Fruit fly (Drosophila melanogaster) whole organism, prepupa: Measurements from ENCODE around the gene Eig71Eh.

ENCODE experiments used
- Blimp-1 ChIP-seq: fragments of 200-800 bp; sonication (Bioruptor generic); optimal IDR thresholded peaks from 3 replicates; lab custom pipeline; 2017; ENCODE audit warnings: missing biosample characterization, missing genetic modification characterization, mild to moderate bottlenecking, moderate library complexity, missing genetic modification reagents
- CG10631 ChIP-seq: fragments of 200-800 bp; sonication (Bioruptor generic); optimal IDR thresholded peaks from 2 replicates; lab custom pipeline; 2016; ENCODE audit warnings: missing biosample characterization, missing genetic modification characterization
- CG11294 ChIP-seq: fragments of 200-800 bp; sonication (Bioruptor generic); IDR thresholded peaks from 2 replicates; pipeline ENCODE4 v1.3.6; 2022; ENCODE audit warnings: missing biosample characterization, missing genetic modification characterization
- CG11762 ChIP-seq: fragments of 200-800 bp; sonication (Bioruptor generic); optimal IDR thresholded peaks from 3 replicates; lab custom pipeline; 2016; ENCODE audit warnings: missing biosample characterization, missing genetic modification characterization; ENCODE audit not compliant: insufficient read depth
- CG11902 ChIP-seq: fragments of 200-800 bp; sonication (Bioruptor generic); optimal IDR thresholded peaks from 3 replicates; lab custom pipeline; 2016; ENCODE audit warnings: missing biosample characterization, missing genetic modification characterization
- CG15336 ChIP-seq: fragments of 200-800 bp; sonication (Bioruptor generic); IDR thresholded peaks from 2 replicates; pipeline ENCODE4 v1.3.6; 2022; ENCODE audit warnings: missing biosample characterization, missing genetic modification characterization
- CG1621 ChIP-seq: fragments of 200-800 bp; sonication (Bioruptor generic); optimal IDR thresholded peaks from 3 replicates; lab custom pipeline; 2018; ENCODE audit warnings: missing biosample characterization, mild to moderate bottlenecking, missing genetic modification characterization
- CG31627 ChIP-seq: fragments of 200-800 bp; sonication (Bioruptor generic); optimal IDR thresholded peaks from 3 replicates; lab custom pipeline; 2016; ENCODE audit warnings: missing biosample characterization, missing genetic modification characterization
- CG32006 ChIP-seq: fragments of 200-800 bp; sonication (Bioruptor generic); optimal IDR thresholded peaks from 3 replicates; lab custom pipeline; 2017; ENCODE audit warnings: missing biosample characterization, mild to moderate bottlenecking, missing genetic modification characterization
- CG3919 ChIP-seq: fragments of 200-800 bp; sonication (Bioruptor generic); optimal IDR thresholded peaks from 3 replicates; lab custom pipeline; 2016; ENCODE audit warnings: missing biosample characterization, missing genetic modification characterization
- CG4318 ChIP-seq: fragments of 200-800 bp; sonication (Bioruptor generic); optimal IDR thresholded peaks from 3 replicates; lab custom pipeline; 2017; ENCODE audit warnings: missing biosample characterization, mild to moderate bottlenecking, missing genetic modification characterization
- CG6163 ChIP-seq: fragments of 200-800 bp; sonication (Bioruptor generic); IDR thresholded peaks from 3 replicates; pipeline ENCODE4 v1.3.6; 2022; ENCODE audit warnings: missing biosample characterization, missing genetic modification characterization
- CG6276 ChIP-seq: fragments of 200-800 bp; sonication (Bioruptor generic); optimal IDR thresholded peaks from 2 replicates; lab custom pipeline; 2017; ENCODE audit warnings: missing biosample characterization, mild to moderate bottlenecking, missing genetic modification characterization
- CG6792 ChIP-seq: fragments of 200-800 bp; sonication (Bioruptor generic); optimal IDR thresholded peaks from 3 replicates; lab custom pipeline; 2016; ENCODE audit warnings: missing biosample characterization, missing genetic modification characterization
- CG6808 ChIP-seq: fragments of 200-800 bp; sonication (Bioruptor generic); optimal IDR thresholded peaks from 3 replicates; lab custom pipeline; 2017; ENCODE audit warnings: missing biosample characterization, missing genetic modification characterization, mild to moderate bottlenecking, moderate library complexity, missing genetic modification reagents
- CG6854 ChIP-seq: fragments of 200-800 bp; sonication (Bioruptor generic); optimal IDR thresholded peaks from 2 replicates; lab custom pipeline; 2017; ENCODE audit warnings: missing biosample characterization, mild to moderate bottlenecking, missing genetic modification characterization
- CG7368 ChIP-seq: fragments of 200-800 bp; sonication (Bioruptor generic); optimal IDR thresholded peaks from 3 replicates; lab custom pipeline; 2016; ENCODE audit warnings: missing biosample characterization, missing genetic modification characterization
- CG8119 ChIP-seq: fragments of 200-800 bp; sonication (Bioruptor generic); IDR thresholded peaks from 3 replicates; pipeline ENCODE4 v1.3.6; 2022; ENCODE audit warnings: missing biosample characterization, missing genetic modification characterization
- CG8319 ChIP-seq: fragments of 200-800 bp; sonication (Bioruptor generic); optimal IDR thresholded peaks from 3 replicates; lab custom pipeline; 2016; ENCODE audit warnings: missing biosample characterization, missing genetic modification characterization
- CG9139 ChIP-seq: fragments of 200-800 bp; sonication (Bioruptor generic); optimal IDR thresholded peaks from 3 replicates; lab custom pipeline; 2017; ENCODE audit warnings: missing biosample characterization, mild to moderate bottlenecking, missing genetic modification characterization
- Eip75B ChIP-seq: fragments of 200-800 bp; sonication (Bioruptor generic); optimal IDR thresholded peaks from 3 replicates; lab custom pipeline; 2016; ENCODE audit warnings: missing biosample characterization, missing genetic modification characterization
- Eip78C ChIP-seq: fragments of 200-800 bp; sonication (Bioruptor generic); peaks from one replicate; lab custom pipeline; 2016; ENCODE audit warnings: missing biosample characterization, missing genetic modification characterization
- Eip93F ChIP-seq: fragments of 200-800 bp; sonication (Bioruptor generic); optimal IDR thresholded peaks from 2 replicates; lab custom pipeline; 2016; ENCODE audit warnings: missing biosample characterization, mild to moderate bottlenecking, missing genetic modification characterization
- Ets21C ChIP-seq: fragments of 200-800 bp; sonication (Bioruptor generic); optimal IDR thresholded peaks from 3 replicates; lab custom pipeline; 2016; ENCODE audit warnings: missing biosample characterization, missing genetic modification characterization
- Ets96B ChIP-seq: fragments of 200-800 bp; optimal IDR thresholded peaks from 2 replicates; lab custom pipeline; 2019; ENCODE audit warnings: missing biosample characterization, mild to moderate bottlenecking, missing genetic modification characterization, moderate library complexity
- Gug ChIP-seq: fragments of 200-800 bp; sonication (Bioruptor generic); IDR thresholded peaks from 2 replicates; pipeline ENCODE4 v1.3.6; 2022; ENCODE audit warnings: missing biosample characterization, missing genetic modification characterization
- Hr38 ChIP-seq: sonication (Bioruptor generic); optimal IDR thresholded peaks from 2 replicates; lab custom pipeline; 2016; ENCODE audit warnings: missing biosample characterization, missing genetic modification characterization
- Hr39 ChIP-seq: fragments of 200-800 bp; sonication (Bioruptor generic); optimal IDR thresholded peaks from 2 replicates; lab custom pipeline; 2016; ENCODE audit warnings: missing biosample characterization, missing genetic modification characterization
- Hr4 ChIP-seq: fragments of 200-800 bp; sonication (Bioruptor generic); optimal IDR thresholded peaks from 3 replicates; lab custom pipeline; 2016; ENCODE audit warnings: missing biosample characterization, missing genetic modification characterization
- Met ChIP-seq: fragments of 200-800 bp; sonication (Bioruptor generic); optimal IDR thresholded peaks from 3 replicates; lab custom pipeline; 2016; ENCODE audit warnings: missing biosample characterization, missing genetic modification characterization
- OdsH ChIP-seq: fragments of 200-800 bp; sonication (Bioruptor generic); optimal IDR thresholded peaks from 3 replicates; lab custom pipeline; 2016; ENCODE audit warnings: missing biosample characterization, missing genetic modification characterization
- Sox102F ChIP-seq: fragments of 200-800 bp; sonication (Bioruptor generic); optimal IDR thresholded peaks from 2 replicates; lab custom pipeline; 2016; ENCODE audit warnings: missing biosample characterization, mild to moderate bottlenecking, missing genetic modification characterization
- Sox14 ChIP-seq: fragments of 200-800 bp; sonication (Bioruptor generic); optimal IDR thresholded peaks from 3 replicates; lab custom pipeline; 2016; ENCODE audit warnings: missing biosample characterization, missing genetic modification characterization
- Sox15 ChIP-seq: fragments of 200-800 bp; sonication (Bioruptor generic); optimal IDR thresholded peaks from 3 replicates; lab custom pipeline; 2016; ENCODE audit warnings: missing biosample characterization, missing genetic modification characterization
- dac ChIP-seq: fragments of 200-800 bp; sonication (Bioruptor generic); optimal IDR thresholded peaks from 2 replicates; lab custom pipeline; 2017; ENCODE audit warnings: missing biosample characterization, mild to moderate bottlenecking, missing genetic modification characterization
- dsx ChIP-seq: fragments of 200-800 bp; optimal IDR thresholded peaks from 3 replicates; lab custom pipeline; 2019; ENCODE audit warnings: missing biosample characterization, mild to moderate bottlenecking, missing genetic modification characterization, moderate library complexity; ENCODE audit not compliant: poor library complexity, severe bottlenecking
- eg ChIP-seq: fragments of 200-800 bp; sonication (Bioruptor generic); IDR thresholded peaks from 3 replicates; pipeline ENCODE4 v1.3.6; 2022; ENCODE audit warnings: missing biosample characterization, missing genetic modification characterization
- esn ChIP-seq: fragments of 200-800 bp; sonication (Bioruptor generic); optimal IDR thresholded peaks from 2 replicates; lab custom pipeline; 2016; ENCODE audit warnings: missing biosample characterization, mild to moderate bottlenecking, missing genetic modification characterization, moderate library complexity
- fd59A ChIP-seq: fragments of 200-800 bp; sonication (Bioruptor generic); optimal IDR thresholded peaks from 2 replicates; lab custom pipeline; 2017; ENCODE audit warnings: missing biosample characterization, mild to moderate bottlenecking, missing genetic modification characterization, missing genetic modification reagents
- fd85E ChIP-seq: fragments of 200-800 bp; sonication (Bioruptor generic); optimal IDR thresholded peaks from 3 replicates; lab custom pipeline; 2016; ENCODE audit warnings: missing biosample characterization, missing genetic modification characterization
- fkh ChIP-seq: fragments of 200-800 bp; sonication (Bioruptor generic); optimal IDR thresholded peaks from 3 replicates; lab custom pipeline; 2017; ENCODE audit warnings: missing biosample characterization, mild to moderate bottlenecking, missing genetic modification characterization, moderate library complexity
- lz ChIP-seq: fragments of 200-800 bp; sonication (Bioruptor generic); optimal IDR thresholded peaks from 3 replicates; lab custom pipeline; 2016; ENCODE audit warnings: missing biosample characterization, missing genetic modification characterization
- pdm3 ChIP-seq: fragments of 200-800 bp; sonication (Bioruptor generic); optimal IDR thresholded peaks from 3 replicates; lab custom pipeline; 2016; ENCODE audit warnings: missing biosample characterization, missing genetic modification characterization
- salr ChIP-seq, 2 experiments: fragments of 200-800 bp; sonication (Bioruptor generic); optimal IDR thresholded peaks; 3 replicates each; lab custom pipeline; 2016 to 2018; ENCODE audit warnings: missing biosample characterization in 2 of 2, missing genetic modification characterization in 2 of 2, mild to moderate bottlenecking in 1 of 2
- spab ChIP-seq: fragments of 200-800 bp; sonication (Bioruptor generic); optimal IDR thresholded peaks from 2 replicates; lab custom pipeline; 2017; ENCODE audit warnings: missing biosample characterization, mild to moderate bottlenecking, missing genetic modification characterization, missing genetic modification reagents
- ss ChIP-seq, 2 experiments: fragments of 200-800 bp; sonication (Bioruptor generic); optimal IDR thresholded peaks; 2 replicates in 1 of 2; 3 replicates in 1 of 2; lab custom pipeline; 2017 to 2018; ENCODE audit warnings: mild to moderate bottlenecking in 2 of 2, missing biosample characterization in 2 of 2, missing genetic modification characterization in 2 of 2, moderate library complexity in 1 of 2
- svp ChIP-seq: fragments of 200-800 bp; sonication (Bioruptor generic); peaks from one replicate; lab custom pipeline; 2016; ENCODE audit warnings: missing biosample characterization, missing genetic modification characterization
- vri ChIP-seq: fragments of 200-800 bp; sonication (Bioruptor generic); optimal IDR thresholded peaks from 3 replicates; lab custom pipeline; 2016; ENCODE audit warnings: missing biosample characterization, mild to moderate bottlenecking, missing genetic modification characterization

Eig71Eh gene

DNA sequence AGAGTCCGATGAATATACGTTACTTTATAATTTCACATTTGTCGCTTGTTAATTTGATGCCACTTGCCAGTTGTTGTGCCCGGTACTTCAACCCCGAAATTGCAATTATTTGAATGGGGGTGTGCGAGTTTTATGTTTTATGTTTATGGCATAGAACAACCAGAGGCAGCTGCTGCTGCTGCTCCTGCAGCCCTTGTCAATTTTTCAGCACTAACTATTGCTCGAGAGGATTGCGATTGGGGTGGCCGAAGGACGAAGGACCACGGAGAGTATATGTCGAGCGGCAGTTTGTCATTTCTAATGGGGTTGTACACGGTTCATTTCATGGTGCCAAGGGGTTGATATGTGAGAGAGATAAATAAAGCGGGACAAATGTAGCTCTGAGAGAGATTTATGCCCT is 35.1 kb downstream of the Eig71Eh start:
- TF ChIP-seq svp (GFP tag; lab: Kevin White, UChicago) (peak; percentile 13), esn (GFP tag; lab: Kevin White, UChicago) (no peak)

DNA sequence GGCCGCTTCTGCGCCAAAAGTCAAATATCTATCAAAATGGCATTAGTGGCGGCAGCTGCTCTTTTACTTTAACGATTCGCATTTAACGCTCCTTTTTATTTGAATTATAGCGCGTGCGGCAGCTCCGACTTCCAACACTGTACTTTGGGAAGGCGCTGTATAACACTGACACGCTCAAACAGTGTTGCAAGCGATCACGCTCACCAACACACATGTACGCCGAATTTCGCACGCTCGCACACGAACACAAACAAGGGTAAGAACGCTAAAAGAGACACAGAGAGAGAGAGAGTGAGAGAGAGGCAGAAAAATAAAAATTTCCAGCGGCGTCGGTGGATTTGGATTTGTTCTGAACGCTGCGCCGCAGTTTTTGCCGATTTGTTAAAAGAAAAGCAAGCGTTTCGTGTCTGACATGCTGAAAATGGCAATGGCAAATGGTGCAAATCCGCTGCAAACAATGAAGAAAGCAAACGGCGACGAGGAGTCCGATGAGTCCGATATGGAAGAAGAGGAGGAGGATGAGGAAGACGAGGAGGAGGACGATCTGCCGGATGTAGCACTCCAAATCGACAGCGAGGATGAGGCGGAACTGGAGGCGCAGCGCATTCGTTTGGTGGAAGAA is 39.5 kb downstream of the Eig71Eh start, which contains the start of gene Phs:
Phs (plus strand) TSS at position 276 of the 622 bp plus-strand sequence.
- TF ChIP-seq Eip75B (GFP tag; lab: Kevin White, UChicago) = peak; percentile 70
- no peak for TF ChIP-seq Hr38
- peak; percentile 71 for TF ChIP-seq Sox102F (GFP tag; lab: Kevin White, UChicago)
- TF ChIP-seq CG11762 = no peak
- peak; percentile 45 for TF ChIP-seq CG6854 (GFP tag; lab: Kevin White, UChicago)
- peak; percentile 63 for TF ChIP-seq CG11902
- TF ChIP-seq fkh (GFP tag; lab: Kevin White, UChicago) = peak; percentile 57
- TF ChIP-seq Sox15 = peak; percentile 51
- peak; percentile 59 for TF ChIP-seq CG32006 (GFP tag; lab: Kevin White, UChicago)
- peak; percentile 28 for TF ChIP-seq Hr4
- peak; percentile 70 for TF ChIP-seq CG6163 (GFP tag; lab: Robert Waterston, UW)
- TF ChIP-seq Ets21C (GFP tag; lab: Kevin White, UChicago) = peak; percentile 63
- TF ChIP-seq CG15336 = no peak; the same call in 1 of the 2 replicates
- peak; percentile 90 for TF ChIP-seq CG3919 (GFP tag; lab: Kevin White, UChicago)
- peak; percentile 66 for TF ChIP-seq CG6792
- peak; percentile 86 for TF ChIP-seq lz (GFP tag; lab: Kevin White, UChicago)
- TF ChIP-seq svp (GFP tag; lab: Kevin White, UChicago) = peak; percentile 85
- peak; percentile 31 for TF ChIP-seq CG1621
- TF ChIP-seq vri (GFP tag; lab: Kevin White, UChicago) = peak; percentile 81
- TF ChIP-seq CG6276 (GFP tag; lab: Kevin White, UChicago) = no peak
- TF ChIP-seq Eip78C = peak; percentile 85
- peak; percentile 72 for TF ChIP-seq OdsH (GFP tag; lab: Kevin White, UChicago)
- TF ChIP-seq ss (GFP tag; optimal IDR thresholded peaks at IDR 0.05; lab: Kevin White, UChicago) = peak; percentile 34 to 64
- TF ChIP-seq salr (GFP tag; optimal IDR thresholded peaks at IDR 0.05; lab: Kevin White, UChicago) = peak; percentile 6 to 51
- TF ChIP-seq CG10631 (GFP tag; lab: Kevin White, UChicago) = peak; percentile 67
- TF ChIP-seq fd85E (GFP tag; lab: Kevin White, UChicago) = peak; percentile 65
- peak; percentile 26 for TF ChIP-seq Ets96B
- peak; percentile 59 for TF ChIP-seq CG8319 (GFP tag; lab: Kevin White, UChicago)
- TF ChIP-seq Gug (GFP tag; lab: Robert Waterston, UW) = peak; percentile 33; the same call in 1 of the 2 replicates
- peak; percentile 82 for TF ChIP-seq esn (GFP tag; lab: Kevin White, UChicago)
- no peak for TF ChIP-seq CG8119 (GFP tag; lab: Robert Waterston, UW)
- peak; percentile 32; the same call in 1 of the 2 replicates for TF ChIP-seq CG11294
- TF ChIP-seq spab (GFP tag; lab: Kevin White, UChicago) = peak; percentile 15
- peak; percentile 88 for TF ChIP-seq CG31627
- peak; percentile 41 for TF ChIP-seq dac (GFP tag; lab: Kevin White, UChicago)
- TF ChIP-seq Met (GFP tag; lab: Kevin White, UChicago) = peak; percentile 77
- TF ChIP-seq Hr39 (GFP tag; lab: Kevin White, UChicago) = peak; percentile 77
- no peak for TF ChIP-seq CG4318 (GFP tag; lab: Kevin White, UChicago)
- peak; percentile 41 for TF ChIP-seq CG6808 (GFP tag; lab: Kevin White, UChicago)
- peak; percentile 69 for TF ChIP-seq eg (GFP tag; lab: Robert Waterston, UW)
- no peak for TF ChIP-seq Eip93F (GFP tag; lab: Kevin White, UChicago)
- peak; percentile 86 for TF ChIP-seq Sox14 (GFP tag; lab: Kevin White, UChicago)
- peak; percentile 74 for TF ChIP-seq pdm3 (GFP tag; lab: Kevin White, UChicago)
- TF ChIP-seq dsx (GFP tag; lab: Kevin White, UChicago) = peak; percentile 72
- peak; percentile 50 for TF ChIP-seq Blimp-1 (GFP tag; lab: Kevin White, UChicago)
- peak; percentile 16 for TF ChIP-seq CG9139 (GFP tag; lab: Kevin White, UChicago)
- TF ChIP-seq CG7368 (GFP tag; lab: Kevin White, UChicago) = peak; percentile 69
- TF ChIP-seq fd59A (GFP tag; lab: Kevin White, UChicago) = peak; percentile 32
